Fruit fly (Drosophila melanogaster) whole organism, prepupa: ENCODE data around the gene mRpS11.

ENCODE experiments used
- CG11762 ChIP-seq: fragments of 200-800 bp; sonication (Bioruptor generic); optimal IDR thresholded peaks from 3 replicates; lab custom pipeline; 2016; ENCODE audit warnings: missing biosample characterization, missing genetic modification characterization; ENCODE audit not compliant: insufficient read depth
- CG15336 ChIP-seq: fragments of 200-800 bp; sonication (Bioruptor generic); IDR thresholded peaks from 2 replicates; pipeline ENCODE4 v1.3.6; 2022; ENCODE audit warnings: missing biosample characterization, missing genetic modification characterization
- CG16779 ChIP-seq: fragments of 200-800 bp; sonication (Bioruptor generic); optimal IDR thresholded peaks from 3 replicates; lab custom pipeline; 2017; ENCODE audit warnings: missing biosample characterization, mild to moderate bottlenecking, missing genetic modification characterization
- CG34406 ChIP-seq: fragments of 200-800 bp; sonication (Bioruptor generic); optimal IDR thresholded peaks from 3 replicates; lab custom pipeline; 2016; ENCODE audit warnings: missing biosample characterization, missing genetic modification characterization
- Sox102F ChIP-seq: fragments of 200-800 bp; sonication (Bioruptor generic); optimal IDR thresholded peaks from 2 replicates; lab custom pipeline; 2016; ENCODE audit warnings: missing biosample characterization, mild to moderate bottlenecking, missing genetic modification characterization
- eg ChIP-seq: fragments of 200-800 bp; sonication (Bioruptor generic); IDR thresholded peaks from 3 replicates; pipeline ENCODE4 v1.3.6; 2022; ENCODE audit warnings: missing biosample characterization, missing genetic modification characterization
- salr ChIP-seq, 2 experiments: fragments of 200-800 bp; sonication (Bioruptor generic); optimal IDR thresholded peaks; 3 replicates each; lab custom pipeline; 2016 to 2018; ENCODE audit warnings: missing biosample characterization in 2 of 2, missing genetic modification characterization in 2 of 2, mild to moderate bottlenecking in 1 of 2
- ss ChIP-seq, 2 experiments: fragments of 200-800 bp; sonication (Bioruptor generic); optimal IDR thresholded peaks; 2 replicates in 1 of 2; 3 replicates in 1 of 2; lab custom pipeline; 2017 to 2018; ENCODE audit warnings: mild to moderate bottlenecking in 2 of 2, missing biosample characterization in 2 of 2, missing genetic modification characterization in 2 of 2, moderate library complexity in 1 of 2

- TF ChIP-seq CG11762 (GFP tag; lab: Kevin White, UChicago) (no peak), Sox102F (GFP tag; lab: Kevin White, UChicago) (no peak), eg (no peak), ss (GFP tag; optimal IDR thresholded peaks at IDR 0.05; lab: Kevin White, UChicago) (no peak), CG16779 (no peak), salr (GFP tag; optimal IDR thresholded peaks at IDR 0.05; lab: Kevin White, UChicago) (no peak), CG15336 (GFP tag; lab: Robert Waterston, UW) (no peak), CG34406 (no peak)
Observed at dm6 chr3R:17039993-17040807, 32.3 kb upstream of the mRpS11 start, which contains the start of the genes CG18213 and Trm7-32.
